Worm (Caenorhabditis elegans): ENCODE results near the gene erg-28.

ce11 chrV:12633046-12633445 is 25.8 kb downstream of the erg-28 start:
- no peak for TF ChIP-seq him-1 (tag; optimal IDR thresholded peaks at IDR 0.05)
- no peak for TF ChIP-seq W03F9.2 (tag; optimal IDR thresholded peaks at IDR 0.05)
- TF ChIP-seq dao-5 (tag; optimal IDR thresholded peaks at IDR 0.05), result no peak
